Fruit fly (Drosophila melanogaster): ENCODE results near the gene Gart.
A peak's percentile ranks its signal among the peaks of the same experiment; 100 is the strongest.

- TF ChIP-seq foxo (GFP tag; optimal IDR thresholded peaks at IDR 0.05) (peak in 1 of 2 experiments; percentile 54), Dfd (GFP tag; optimal IDR thresholded peaks at IDR 0.05) (no peak), Hr83 (GFP tag; optimal IDR thresholded peaks at IDR 0.05; ENCODE audit: poor library complexity, severe bottlenecking) (peak; percentile 87), dl (GFP tag; optimal IDR thresholded peaks at IDR 0.05; ENCODE audit: insufficient read depth in 1 of 2, partially characterized antibody in 2 of 2) (no peak), fru (GFP tag; optimal IDR thresholded peaks at IDR 0.05) (peak; percentile 73), dsf (GFP tag; optimal IDR thresholded peaks at IDR 0.05; ENCODE audit: borderline replicate concordance) (no peak), brk (GFP tag; optimal IDR thresholded peaks at IDR 0.05) (peak; percentile 54), usp (GFP tag; optimal IDR thresholded peaks at IDR 0.05) (no peak), psq (GFP tag; optimal IDR thresholded peaks at IDR 0.05) (peak; percentile 40), OdsH (GFP tag; optimal IDR thresholded peaks at IDR 0.05) (peak; percentile 58)
Measured at dm6 chr2L:7042150-7042811, 18.6 kb upstream of the Gart start.
